Worm (Caenorhabditis elegans) whole organism, L2 larva: ENCODE data around the gene F53A10.2.

ENCODE experiments used
- C34F6.9 ChIP-seq: fragments of 150-350 bp; optimal IDR thresholded peaks from 2 replicates; lab custom pipeline; 2014; ENCODE audit warnings: missing biosample characterization, missing genetic modification characterization
- F13H6.1 ChIP-seq: sonication (generic microtip); optimal IDR thresholded peaks from 2 replicates; lab custom pipeline; 2016; ENCODE audit warnings: missing genetic modification characterization, missing compliant biosample characterization
- R02D3.7 ChIP-seq: fragments of 150-350 bp; optimal IDR thresholded peaks from 2 replicates; lab custom pipeline; 2014; ENCODE audit warnings: missing biosample characterization, missing genetic modification characterization
- Y55F3AM.14 ChIP-seq: fragments of 200-800 bp; sonication (Bioruptor generic); optimal IDR thresholded peaks from 2 replicates; lab custom pipeline; 2018; ENCODE audit warnings: mild to moderate bottlenecking, missing genetic modification characterization, missing compliant biosample characterization
- ZK546.5 ChIP-seq: sonication (generic microtip); optimal IDR thresholded peaks from 2 replicates; lab custom pipeline; 2017; ENCODE audit warnings: missing biosample characterization, missing genetic modification characterization
- alr-1 ChIP-seq: fragments of 150-350 bp; optimal IDR thresholded peaks from 2 replicates; lab custom pipeline; 2014; ENCODE audit warnings: missing biosample characterization, missing genetic modification characterization
- aly-2 ChIP-seq: fragments of 150-350 bp; optimal IDR thresholded peaks from 2 replicates; lab custom pipeline; 2014; ENCODE audit warnings: missing biosample characterization, missing genetic modification characterization
- ama-1 ChIP-seq: fragments of 150-350 bp; optimal IDR thresholded peaks from 2 replicates; lab custom pipeline; 2018; ENCODE audit warnings: inconsistent platforms
- blmp-1 ChIP-seq: sonication (generic microtip); optimal IDR thresholded peaks from 2 replicates; lab custom pipeline; 2017; ENCODE audit warnings: missing genetic modification characterization, mild to moderate bottlenecking, missing compliant biosample characterization, antibody characterized with exemption, moderate library complexity; ENCODE audit not compliant: insufficient read depth
- ceh-16 ChIP-seq: fragments of 150-350 bp; optimal IDR thresholded peaks from 2 replicates; lab custom pipeline; 2014; ENCODE audit warnings: missing biosample characterization, missing genetic modification characterization
- ceh-82 ChIP-seq: fragments of 150-350 bp; optimal IDR thresholded peaks from 2 replicates; lab custom pipeline; 2014; ENCODE audit warnings: missing biosample characterization, missing genetic modification characterization
- crh-2 ChIP-seq: sonication (generic microtip); optimal IDR thresholded peaks from 2 replicates; lab custom pipeline; 2017; ENCODE audit warnings: missing biosample characterization, missing genetic modification characterization
- dmd-4 ChIP-seq: sonication (generic microtip); optimal IDR thresholded peaks from 2 replicates; lab custom pipeline; 2017; ENCODE audit warnings: missing biosample characterization, missing genetic modification characterization
- egl-27 ChIP-seq: sonication (generic microtip); optimal IDR thresholded peaks from 3 replicates; lab custom pipeline; 2017; ENCODE audit warnings: missing biosample characterization, missing genetic modification reagents, missing genetic modification characterization
- elt-1 ChIP-seq: fragments of 150-350 bp; optimal IDR thresholded peaks from 2 replicates; lab custom pipeline; 2014; ENCODE audit warnings: missing biosample characterization, missing genetic modification characterization
- elt-3 ChIP-seq: sonication (generic microtip); optimal IDR thresholded peaks from 2 replicates; lab custom pipeline; 2017; ENCODE audit warnings: missing biosample characterization, missing genetic modification characterization
- fos-1 ChIP-seq: fragments of 150-350 bp; optimal IDR thresholded peaks from 2 replicates; lab custom pipeline; 2014; ENCODE audit warnings: missing biosample characterization, missing genetic modification characterization
- gmeb-1 ChIP-seq: fragments of 150-350 bp; optimal IDR thresholded peaks from 2 replicates; lab custom pipeline; 2014; ENCODE audit warnings: missing biosample characterization, missing genetic modification characterization
- lin-11 ChIP-seq: fragments of 150-350 bp; sonication (generic microtip); optimal IDR thresholded peaks from 2 replicates; lab custom pipeline; 2014; ENCODE audit warnings: missing biosample characterization, missing genetic modification characterization, inconsistent platforms, mixed read lengths
- lin-13 ChIP-seq: fragments of 150-350 bp; optimal IDR thresholded peaks from 2 replicates; lab custom pipeline; 2014; ENCODE audit warnings: missing biosample characterization, missing genetic modification reagents, missing genetic modification characterization
- lin-39 ChIP-seq: fragments of 150-350 bp; optimal IDR thresholded peaks from 2 replicates; lab custom pipeline; 2014; ENCODE audit warnings: missing biosample characterization, missing genetic modification reagents, missing genetic modification characterization
- lsy-2 ChIP-seq, 2 experiments: fragments of 150-350 bp in 1 of 2; sonication (generic microtip) in 1 of 2; optimal IDR thresholded peaks; 2 replicates each; lab custom pipeline; 2014 to 2017; ENCODE audit warnings: missing biosample characterization in 2 of 2, missing genetic modification characterization in 2 of 2
- mab-5 ChIP-seq: fragments of 150-350 bp; optimal IDR thresholded peaks from 2 replicates; lab custom pipeline; 2014; ENCODE audit warnings: missing biosample characterization, missing genetic modification characterization
- mbf-1 ChIP-seq: sonication (generic microtip); optimal IDR thresholded peaks from 2 replicates; lab custom pipeline; 2017; ENCODE audit warnings: missing biosample characterization, missing genetic modification characterization
- mdl-1 ChIP-seq, 2 experiments: fragments of 150-350 bp in 1 of 2; sonication (generic microtip) in 1 of 2; optimal IDR thresholded peaks; 2 replicates each; lab custom pipeline; 2017; ENCODE audit warnings: missing biosample characterization in 2 of 2, missing genetic modification characterization in 2 of 2
- nhr-10 ChIP-seq: sonication (generic microtip); optimal IDR thresholded peaks from 2 replicates; lab custom pipeline; 2017; ENCODE audit warnings: missing biosample characterization, missing genetic modification characterization
- nhr-11 ChIP-seq: fragments of 150-350 bp; optimal IDR thresholded peaks from 2 replicates; lab custom pipeline; 2014; ENCODE audit warnings: missing biosample characterization, missing genetic modification characterization
- nhr-12 ChIP-seq: fragments of 150-350 bp; optimal IDR thresholded peaks from 2 replicates; lab custom pipeline; 2014; ENCODE audit warnings: missing biosample characterization, missing genetic modification characterization
- nhr-129 ChIP-seq: fragments of 150-350 bp; optimal IDR thresholded peaks from 2 replicates; lab custom pipeline; 2014; ENCODE audit warnings: missing biosample characterization, missing genetic modification characterization
- nhr-21 ChIP-seq: fragments of 150-350 bp; optimal IDR thresholded peaks from 2 replicates; lab custom pipeline; 2014; ENCODE audit warnings: missing biosample characterization, missing genetic modification characterization
- nhr-23 ChIP-seq: fragments of 150-350 bp; optimal IDR thresholded peaks from 2 replicates; lab custom pipeline; 2014; ENCODE audit warnings: missing biosample characterization, missing genetic modification reagents, missing genetic modification characterization
- nhr-237 ChIP-seq: fragments of 150-350 bp; optimal IDR thresholded peaks from 2 replicates; lab custom pipeline; 2014; ENCODE audit warnings: missing biosample characterization, missing genetic modification characterization
- nhr-25 ChIP-seq: fragments of 150-350 bp; sonication (generic microtip); optimal IDR thresholded peaks from 3 replicates; lab custom pipeline; 2014; ENCODE audit warnings: missing biosample characterization, missing genetic modification characterization
- nhr-6 ChIP-seq: fragments of 150-350 bp; optimal IDR thresholded peaks from 2 replicates; lab custom pipeline; 2014; ENCODE audit warnings: missing biosample characterization, missing genetic modification characterization
- nhr-77 ChIP-seq: fragments of 150-350 bp; optimal IDR thresholded peaks from 2 replicates; lab custom pipeline; 2014; ENCODE audit warnings: missing biosample characterization, missing genetic modification characterization
- peb-1 ChIP-seq: fragments of 150-350 bp; optimal IDR thresholded peaks from 2 replicates; lab custom pipeline; 2014; ENCODE audit warnings: missing biosample characterization, missing genetic modification characterization
- sem-4 ChIP-seq: fragments of 150-350 bp; optimal IDR thresholded peaks from 2 replicates; lab custom pipeline; 2014; ENCODE audit warnings: missing biosample characterization, missing genetic modification reagents, missing genetic modification characterization
- skn-1 ChIP-seq: sonication (generic microtip); optimal IDR thresholded peaks from 2 replicates; lab custom pipeline; 2017; ENCODE audit warnings: missing biosample characterization, missing genetic modification characterization
- sma-3 ChIP-seq: sonication (generic microtip); optimal IDR thresholded peaks from 2 replicates; lab custom pipeline; 2016; ENCODE audit warnings: missing genetic modification reagents, missing genetic modification characterization, missing compliant biosample characterization
- sma-9 ChIP-seq, 2 experiments: fragments of 150-350 bp in 1 of 2; sonication (generic microtip) in 1 of 2; optimal IDR thresholded peaks; 2 replicates each; lab custom pipeline; 2014 to 2016; ENCODE audit warnings: missing genetic modification characterization in 2 of 2, mild to moderate bottlenecking in 1 of 2, missing biosample characterization in 1 of 2, missing compliant biosample characterization in 1 of 2, missing genetic modification reagents in 1 of 2, moderate library complexity in 1 of 2
- snpc-4 ChIP-seq: fragments of 150-350 bp; optimal IDR thresholded peaks from 2 replicates; lab custom pipeline; 2014; ENCODE audit warnings: missing biosample characterization, missing genetic modification characterization
- unc-39 ChIP-seq: fragments of 150-350 bp; optimal IDR thresholded peaks from 2 replicates; lab custom pipeline; 2014; ENCODE audit warnings: missing biosample characterization, missing genetic modification characterization
- unc-55 ChIP-seq: fragments of 150-350 bp; sonication (generic microtip); optimal IDR thresholded peaks from 3 replicates; lab custom pipeline; 2014; ENCODE audit warnings: missing biosample characterization, missing genetic modification reagents, missing genetic modification characterization
- unc-62 ChIP-seq: fragments of 150-350 bp; optimal IDR thresholded peaks from 2 replicates; lab custom pipeline; 2014; ENCODE audit warnings: missing biosample characterization, missing genetic modification reagents, missing genetic modification characterization
- zag-1 ChIP-seq: fragments of 150-350 bp; optimal IDR thresholded peaks from 2 replicates; lab custom pipeline; 2014; ENCODE audit warnings: missing biosample characterization, missing genetic modification characterization
- ztf-1 ChIP-seq: fragments of 200-800 bp; sonication (Bioruptor generic); conservative IDR thresholded peaks from 2 replicates; pipeline ENCODE4 v1.3.6; 2022; ENCODE audit warnings: missing genetic modification characterization, missing compliant biosample characterization
- ztf-11 ChIP-seq: sonication (generic microtip); optimal IDR thresholded peaks from 2 replicates; lab custom pipeline; 2017; ENCODE audit warnings: missing biosample characterization, missing genetic modification characterization
- ztf-4 ChIP-seq: fragments of 150-350 bp; optimal IDR thresholded peaks from 2 replicates; lab custom pipeline; 2014; ENCODE audit warnings: missing biosample characterization, missing genetic modification characterization

Gene F53A10.2

ce11 chrII:1239433-1240020 is 42.4 kb downstream of the F53A10.2 start:
- TF ChIP-seq egl-27 (peak; percentile 37), nhr-6 (tag; lab: Kevin White, UChicago) (no peak), snpc-4 (tag; lab: Kevin White, UChicago) (no peak), lin-13 (GFP tag; lab: Kevin White, UChicago) (no peak), unc-39 (tag; lab: Kevin White, UChicago) (no peak), mab-5 (no peak), aly-2 (tag; lab: Kevin White, UChicago) (no peak), sma-3 (GFP tag; lab: Kevin White, UChicago) (peak; percentile 18), sma-9 (GFP tag; optimal IDR thresholded peaks at IDR 0.05; lab: Kevin White, UChicago) (peak; percentile 63), sma-9 (tag; optimal IDR thresholded peaks at IDR 0.05; lab: Kevin White, UChicago) (no peak), alr-1 (tag; lab: Kevin White, UChicago) (no peak), ceh-82 (tag; lab: Kevin White, UChicago) (no peak), nhr-23 (tag; lab: Kevin White, UChicago) (no peak), nhr-129 (tag; lab: Kevin White, UChicago) (no peak), gmeb-1 (tag; lab: Kevin White, UChicago) (no peak), mbf-1 (tag; lab: Kevin White, UChicago) (no peak), elt-3 (no peak), ztf-11 (tag; lab: Kevin White, UChicago) (no peak), lsy-2 (tag; optimal IDR thresholded peaks at IDR 0.05; lab: Kevin White, UChicago) (peak in 1 of 2 experiments; percentile 57), unc-55 (GFP tag; lab: Kevin White, UChicago) (no peak), nhr-10 (tag; lab: Kevin White, UChicago) (no peak), ceh-16 (tag; lab: Kevin White, UChicago) (no peak), elt-1 (no peak), lin-39 (tag; lab: Kevin White, UChicago) (no peak), F13H6.1 (peak; percentile 88), skn-1 (tag; lab: Kevin White, UChicago) (no peak), nhr-11 (tag; lab: Kevin White, UChicago) (peak; percentile 51), zag-1 (tag; lab: Kevin White, UChicago) (peak; percentile 62), C34F6.9 (no peak), blmp-1 (tag; lab: Kevin White, UChicago) (no peak), mdl-1 (tag; optimal IDR thresholded peaks at IDR 0.05; lab: Kevin White, UChicago) (peak; percentile 19 to 31), peb-1 (tag; lab: Kevin White, UChicago) (no peak), nhr-77 (tag; lab: Kevin White, UChicago) (no peak), ama-1 (lab: Kevin White, UChicago) (no peak), nhr-21 (peak; percentile 52), Y55F3AM.14 (GFP tag; lab: Kevin White, UChicago) (no peak), crh-2 (tag; lab: Kevin White, UChicago) (no peak), nhr-237 (tag; lab: Kevin White, UChicago) (no peak), ztf-1 (GFP tag; lab: Robert Waterston, UW) (no peak), ZK546.5 (no peak), R02D3.7 (tag; lab: Kevin White, UChicago) (no peak), unc-62 (GFP tag; lab: Kevin White, UChicago) (no peak), sem-4 (tag; lab: Kevin White, UChicago) (no peak), nhr-25 (tag; lab: Kevin White, UChicago) (no peak), dmd-4 (tag; lab: Kevin White, UChicago) (no peak), fos-1 (peak; percentile 50), nhr-12 (tag; lab: Kevin White, UChicago) (no peak), lin-11 (tag; lab: Kevin White, UChicago) (no peak), ztf-4 (tag; lab: Kevin White, UChicago) (no peak)
- TF ChIP-seq, all 48 proteins: peak for 10
